Worm (Caenorhabditis elegans) whole organism, late embryonic: ENCODE measurements around the gene Y48A6B.14.

ENCODE experiments used
- Y22D7AL.16 ChIP-seq: sonication (generic microtip); optimal IDR thresholded peaks from 2 replicates; lab custom pipeline; 2016; ENCODE audit warnings: missing genetic modification characterization, missing compliant biosample characterization
- ama-1 ChIP-seq: fragments of 150-350 bp; optimal IDR thresholded peaks from 2 replicates; lab custom pipeline; 2014
- ceh-22 ChIP-seq: sonication (generic microtip); optimal IDR thresholded peaks from 2 replicates; lab custom pipeline; 2017; ENCODE audit warnings: missing biosample characterization, missing genetic modification characterization
- ceh-34 ChIP-seq: sonication (generic microtip); optimal IDR thresholded peaks from 2 replicates; lab custom pipeline; 2016; ENCODE audit warnings: mild to moderate bottlenecking, missing genetic modification characterization, missing compliant biosample characterization
- dmd-4 ChIP-seq: sonication (generic microtip); optimal IDR thresholded peaks from 2 replicates; lab custom pipeline; 2016; ENCODE audit warnings: borderline replicate concordance, missing genetic modification characterization, missing compliant biosample characterization
- elt-2 ChIP-seq: sonication (generic microtip); optimal IDR thresholded peaks from 2 replicates; lab custom pipeline; 2016; ENCODE audit warnings: missing genetic modification reagents, missing genetic modification characterization, missing compliant biosample characterization
- fkh-10 ChIP-seq: fragments of 150-350 bp; optimal IDR thresholded peaks from 2 replicates; lab custom pipeline; 2014; ENCODE audit warnings: missing biosample characterization, missing genetic modification reagents, missing genetic modification characterization
- pax-1 ChIP-seq: fragments of 150-350 bp; optimal IDR thresholded peaks from 2 replicates; lab custom pipeline; 2014; ENCODE audit warnings: missing biosample characterization, missing genetic modification characterization
- pha-4 ChIP-seq: fragments of 150-350 bp; optimal IDR thresholded peaks from 2 replicates; lab custom pipeline; 2018; ENCODE audit warnings: missing biosample characterization, missing genetic modification reagents, missing genetic modification characterization
- tbx-2 ChIP-seq: sonication (generic microtip); optimal IDR thresholded peaks from 2 replicates; lab custom pipeline; 2016; ENCODE audit warnings: missing genetic modification characterization, missing compliant biosample characterization

DNA sequence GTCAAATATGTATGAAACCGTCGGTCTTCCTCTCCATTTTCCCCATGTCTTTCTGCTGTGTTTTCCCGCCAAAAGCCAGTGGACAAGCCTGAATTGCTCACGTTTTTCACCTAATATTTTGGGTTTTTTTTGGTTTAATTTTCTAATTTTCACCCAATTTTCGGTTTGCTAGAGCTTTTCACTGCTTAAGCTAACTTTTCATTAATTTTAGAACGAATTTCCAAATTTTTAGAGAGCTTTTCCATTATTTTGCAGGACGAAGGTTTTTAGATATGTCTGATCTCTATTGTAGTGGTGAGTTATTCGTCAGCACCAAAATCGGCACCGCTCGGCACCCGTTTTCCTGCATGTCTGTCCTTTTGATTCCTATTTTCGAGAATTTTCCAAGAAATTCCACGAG is 22.2 kb downstream of the Y48A6B.14 start:
- TF ChIP-seq Y22D7AL.16 (tag; lab: Kevin White, UChicago) (no peak), ama-1 (lab: Kevin White, UChicago) (no peak), elt-2 (no peak), fkh-10 (no peak), dmd-4 (no peak), pha-4 (no peak), pax-1 (no peak), tbx-2 (no peak), ceh-22 (no peak), ceh-34 (tag; lab: Kevin White, UChicago) (no peak)
